Fruit fly (Drosophila melanogaster): Measurements from ENCODE around the gene Sras.

Sras gene

DNA sequence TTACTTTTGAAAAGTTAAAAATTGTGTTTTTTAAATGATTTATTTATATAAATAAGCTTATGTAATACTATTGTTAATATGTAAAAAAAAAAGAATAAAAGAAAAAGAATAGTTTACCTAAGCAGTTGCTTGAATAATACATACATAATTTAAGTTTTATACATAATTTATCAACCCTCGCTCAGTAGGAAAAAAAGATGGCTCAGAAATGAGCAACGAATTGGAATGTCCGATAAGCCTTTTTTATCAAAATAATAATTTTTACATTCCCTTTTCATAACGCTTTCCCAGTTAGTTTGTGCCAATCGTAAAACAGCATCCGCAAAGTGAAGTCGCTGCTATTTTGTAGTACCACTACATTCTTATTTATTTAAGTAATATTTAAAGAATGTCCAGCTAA, 40.9 kb downstream of the Sras start, which contains the start of gene mthl2 (continued):
- no peak for TF ChIP-seq cg (GFP tag; optimal IDR thresholded peaks at IDR 0.05)

DNA sequence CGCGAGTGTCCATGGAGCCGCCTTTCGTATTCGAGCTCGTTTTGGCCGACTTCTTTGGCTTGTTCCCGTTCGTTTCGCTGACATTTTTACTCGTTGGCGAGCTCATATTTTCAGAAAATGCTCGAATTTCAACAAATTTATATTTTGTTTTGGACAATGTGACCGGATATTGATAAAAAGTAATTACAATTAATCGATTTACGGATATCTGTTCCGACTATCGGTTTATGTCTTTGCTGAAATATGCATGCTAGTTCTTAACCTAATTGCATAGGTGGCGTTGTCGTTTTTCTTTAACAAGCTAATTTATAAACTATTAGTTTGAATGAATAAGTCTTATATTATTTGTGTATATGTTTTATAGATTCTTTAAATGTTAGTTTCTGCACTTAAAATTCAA, 44.6 kb downstream of the Sras start, which contains the start of gene Eaf6:
TSS of gene Eaf6 (minus strand) at position 173 of the 400 bp plus-strand sequence.
- TF ChIP-seq grau (tag; optimal IDR thresholded peaks at IDR 0.05) (peak; percentile 7), Gug (GFP tag; IDR thresholded peaks at IDR 0.05) (no peak), CG11247 (GFP tag; IDR thresholded peaks at IDR 0.05) (no peak), abd-A (tag; optimal IDR thresholded peaks at IDR 0.05) (peak; percentile 84), CG6791 (GFP tag; IDR thresholded peaks at IDR 0.05; ENCODE audit: partially characterized antibody) (peak; percentile 45; the same call in 1 of the 3 replicates), otp (GFP tag; IDR thresholded peaks at IDR 0.05) (no peak), CG30431 (GFP tag; optimal IDR thresholded peaks at IDR 0.05) (no peak), Rfx (GFP tag; IDR thresholded peaks at IDR 0.05) (0 out of 2 replicates have a peak, but pooled peaks have one; percentile 13), CTCF (GFP tag; optimal IDR thresholded peaks at IDR 0.05) (peak; percentile 95), az2 (GFP tag; optimal IDR thresholded peaks at IDR 0.05) (no peak), Trl (optimal IDR thresholded peaks at IDR 0.05) (no peak), Trl (GFP tag; optimal IDR thresholded peaks at IDR 0.05) (no peak), CG9797 (GFP tag; optimal IDR thresholded peaks at IDR 0.05) (peak; percentile 56), schlank (tag; optimal IDR thresholded peaks at IDR 0.05) (no peak), inv (GFP tag; IDR thresholded peaks at IDR 0.05; ENCODE audit: partially characterized antibody) (0 out of 2 replicates have a peak, but pooled peaks have one; percentile 10), CG3163 (GFP tag; optimal IDR thresholded peaks at IDR 0.05) (no peak), CG11696 (GFP tag; IDR thresholded peaks at IDR 0.05) (no peak), pita (GFP tag; optimal IDR thresholded peaks at IDR 0.05) (peak; percentile 63), repo (GFP tag; optimal IDR thresholded peaks at IDR 0.05) (no peak), unc-4 (GFP tag; IDR thresholded peaks at IDR 0.05; ENCODE audit: partially characterized antibody) (peak; percentile 50; the same call in 1 of the 2 replicates), CG12769 (tag; optimal IDR thresholded peaks at IDR 0.05) (no peak), CG9727 (GFP tag; optimal IDR thresholded peaks at IDR 0.05) (no peak), Chrac-16 (GFP tag; optimal IDR thresholded peaks at IDR 0.05) (no peak), Sry-δ (GFP tag; optimal IDR thresholded peaks at IDR 0.05) (peak; percentile 32), CHES-1-like (GFP tag; optimal IDR thresholded peaks at IDR 0.05) (peak; percentile 13), Myb (GFP tag; optimal IDR thresholded peaks at IDR 0.05) (no peak), stwl (tag; optimal IDR thresholded peaks at IDR 0.05) (peak; percentile 89), CG9817 (tag; optimal IDR thresholded peaks at IDR 0.05) (no peak), Dp (GFP tag; optimal IDR thresholded peaks at IDR 0.05) (peak; percentile 33), ewg (GFP tag; optimal IDR thresholded peaks at IDR 0.05) (no peak), trem (tag; optimal IDR thresholded peaks at IDR 0.05) (peak; percentile 54), Fer2 (tag; optimal IDR thresholded peaks at IDR 0.05) (no peak), Abd-B (GFP tag; optimal IDR thresholded peaks at IDR 0.05) (peak; percentile 60), Dref (GFP tag; IDR thresholded peaks at IDR 0.05) (peak; percentile 88), CG16815 (GFP tag; optimal IDR thresholded peaks at IDR 0.05) (no peak), sd (tag; optimal IDR thresholded peaks at IDR 0.05) (peak; percentile 91), vvl (GFP tag; IDR thresholded peaks at IDR 0.05) (peak; percentile 55; the same call in 1 of the 2 replicates), CG10959 (GFP tag; IDR thresholded peaks at IDR 0.05) (no peak), Nf-YC (tag; optimal IDR thresholded peaks at IDR 0.05) (peak; percentile 30), Ets97D (GFP tag; optimal IDR thresholded peaks at IDR 0.05) (peak; percentile 50), CG4617 (GFP tag; optimal IDR thresholded peaks at IDR 0.05; ENCODE audit: borderline replicate concordance) (peak; percentile 88), HLH3B (GFP tag; IDR thresholded peaks at IDR 0.05) (no peak), HmgZ (tag; optimal IDR thresholded peaks at IDR 0.05) (peak; percentile 37), CoRest (tag; optimal IDR thresholded peaks at IDR 0.05) (peak; percentile 15), CG10267 (tag; optimal IDR thresholded peaks at IDR 0.05) (peak; percentile 40), CG7556 (GFP tag; optimal IDR thresholded peaks at IDR 0.05) (no peak), Asciz (GFP tag; optimal IDR thresholded peaks at IDR 0.05) (no peak), bbx (GFP tag; IDR thresholded peaks at IDR 0.05; ENCODE audit: partially characterized antibody) (0 out of 2 replicates have a peak, but pooled peaks have one; percentile 20)
